Worm (Caenorhabditis elegans): Measurements from ENCODE around the gene gbh-2.

DNA sequence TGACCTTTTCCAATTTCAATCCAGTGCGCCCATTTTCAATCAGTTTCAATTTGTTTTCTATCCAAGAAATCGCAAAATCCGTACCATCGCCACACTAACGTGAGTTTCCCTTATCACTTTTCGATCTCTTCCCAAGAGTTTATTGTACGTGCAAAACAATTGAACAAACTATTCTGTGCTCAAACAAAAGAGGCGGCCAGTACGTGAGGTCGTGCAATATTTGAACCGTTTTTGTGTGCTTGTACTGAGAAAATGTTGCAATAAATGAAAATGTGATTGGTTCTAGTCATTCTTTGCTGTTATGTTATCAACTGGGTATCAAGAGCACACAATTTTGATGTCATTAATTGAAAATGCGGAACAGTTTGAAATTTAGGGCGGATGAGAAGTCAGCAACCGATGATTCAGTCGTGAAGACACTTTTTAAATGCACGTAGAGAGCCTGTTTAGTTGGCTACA lies 36.0 kb upstream of the gbh-2 start, which contains the start of gene F22B5.4:
- TF ChIP-seq hmg-4 (GFP tag; optimal IDR thresholded peaks at IDR 0.05): no peak
- no peak for TF ChIP-seq ama-1 (optimal IDR thresholded peaks at IDR 0.05)
- TF ChIP-seq flt-1 (GFP tag; IDR thresholded peaks at IDR 0.05): no peak
- no peak for TF ChIP-seq tbx-11 (GFP tag; IDR thresholded peaks at IDR 0.05)
- no peak for TF ChIP-seq hnd-1 (tag; optimal IDR thresholded peaks at IDR 0.05)
- TF ChIP-seq scrt-1 (GFP tag; IDR thresholded peaks at IDR 0.05): no peak
- TF ChIP-seq tbx-37 (GFP tag; conservative IDR thresholded peaks at IDR 0.05): no peak
- TF ChIP-seq ceh-13 (GFP tag; optimal IDR thresholded peaks at IDR 0.05): no peak
- TF ChIP-seq aly-1 (tag; optimal IDR thresholded peaks at IDR 0.05): no peak
- TF ChIP-seq ets-7 (tag; optimal IDR thresholded peaks at IDR 0.05): no peak
- no peak for TF ChIP-seq hmbx-1 (tag; optimal IDR thresholded peaks at IDR 0.05)
